Worm (Caenorhabditis elegans) whole organism, early embryonic: ENCODE data around the gene T05A8.1.

ENCODE experiments used
- B0310.2 ChIP-seq: sonication (generic microtip); optimal IDR thresholded peaks from 2 replicates; lab custom pipeline; 2016; ENCODE audit warnings: mild to moderate bottlenecking, missing genetic modification characterization, missing compliant biosample characterization
- F13C5.2 ChIP-seq: sonication (generic microtip); optimal IDR thresholded peaks from 2 replicates; lab custom pipeline; 2017; ENCODE audit warnings: mild to moderate bottlenecking, missing genetic modification characterization, inconsistent platforms, missing compliant biosample characterization
- aly-1 ChIP-seq: sonication (generic microtip); optimal IDR thresholded peaks from 2 replicates; lab custom pipeline; 2016; ENCODE audit warnings: missing genetic modification characterization, missing compliant biosample characterization
- ama-1 ChIP-seq: fragments of 150-350 bp; optimal IDR thresholded peaks from 2 replicates; lab custom pipeline; 2014
- ceh-13 ChIP-seq: fragments of 200-800 bp; sonication (Bioruptor generic); optimal IDR thresholded peaks from 2 replicates; lab custom pipeline; 2018; ENCODE audit warnings: mild to moderate bottlenecking, missing genetic modification characterization, missing compliant biosample characterization
- ceh-36 ChIP-seq: sonication (generic microtip); optimal IDR thresholded peaks from 2 replicates; lab custom pipeline; 2016; ENCODE audit warnings: missing genetic modification characterization, inconsistent platforms, missing compliant biosample characterization
- ets-7 ChIP-seq: sonication (generic microtip); optimal IDR thresholded peaks from 2 replicates; lab custom pipeline; 2016; ENCODE audit warnings: missing genotype, missing genetic modification characterization, missing compliant biosample characterization
- flt-1 ChIP-seq: fragments of 200-800 bp; sonication (Bioruptor generic); IDR thresholded peaks from 2 replicates; pipeline ENCODE4 v1.3.6; 2022; ENCODE audit warnings: missing genetic modification characterization, missing compliant biosample characterization
- hmbx-1 ChIP-seq: sonication (generic microtip); optimal IDR thresholded peaks from 2 replicates; lab custom pipeline; 2016; ENCODE audit warnings: mild to moderate bottlenecking, missing genetic modification characterization, missing compliant biosample characterization
- hmg-4 ChIP-seq: fragments of 200-800 bp; sonication (Bioruptor generic); optimal IDR thresholded peaks from 2 replicates; lab custom pipeline; 2018; ENCODE audit warnings: mild to moderate bottlenecking, missing genetic modification characterization, missing compliant biosample characterization
- hnd-1 ChIP-seq: sonication (generic microtip); optimal IDR thresholded peaks from 2 replicates; lab custom pipeline; 2016; ENCODE audit warnings: missing genetic modification characterization, missing compliant biosample characterization
- pes-1 ChIP-seq: fragments of 200-800 bp; sonication (Bioruptor generic); IDR thresholded peaks from 2 replicates; pipeline ENCODE4 v1.3.6; 2022; ENCODE audit warnings: missing genetic modification reagents, missing genetic modification characterization, missing compliant biosample characterization
- scrt-1 ChIP-seq: fragments of 200-800 bp; sonication (Bioruptor generic); IDR thresholded peaks from 2 replicates; pipeline ENCODE4 v1.3.6; 2022; ENCODE audit warnings: missing genetic modification characterization, missing compliant biosample characterization
- sea-1 ChIP-seq: fragments of 200-800 bp; sonication (Bioruptor generic); conservative IDR thresholded peaks from 2 replicates; pipeline ENCODE4 v1.3.6; 2022; ENCODE audit warnings: missing genetic modification characterization, missing compliant biosample characterization
- tbx-11 ChIP-seq: fragments of 200-800 bp; sonication (Bioruptor generic); IDR thresholded peaks from 2 replicates; pipeline ENCODE4 v1.3.6; 2022; ENCODE audit warnings: missing genetic modification characterization, missing compliant biosample characterization
- tbx-37 ChIP-seq: fragments of 200-800 bp; sonication (Bioruptor generic); conservative IDR thresholded peaks from 2 replicates; pipeline ENCODE4 v1.3.6; 2022; ENCODE audit warnings: missing genetic modification reagents, missing genetic modification characterization, missing compliant biosample characterization
- tra-4 ChIP-seq: sonication (generic microtip); optimal IDR thresholded peaks from 2 replicates; lab custom pipeline; 2017; ENCODE audit warnings: missing genetic modification characterization, missing compliant biosample characterization

T05A8.1 gene

ce11 chrII:2709942-2710341, at the start of gene T05A8.1:
Gene T05A8.1 (minus strand): TSS chrII:2710042.
- TF ChIP-seq tra-4 = no peak
- no peak for TF ChIP-seq flt-1 (GFP tag; lab: Robert Waterston, UW)
- TF ChIP-seq ets-7 (tag; lab: Kevin White, UChicago) = no peak
- no peak for TF ChIP-seq hmbx-1 (tag; lab: Kevin White, UChicago)
- no peak for TF ChIP-seq scrt-1 (GFP tag; lab: Robert Waterston, UW)
- no peak for TF ChIP-seq ceh-13 (GFP tag; lab: Kevin White, UChicago)
- no peak for TF ChIP-seq sea-1 (GFP tag; lab: Robert Waterston, UW)
- TF ChIP-seq tbx-11 (GFP tag; lab: Robert Waterston, UW) = no peak
- no peak for TF ChIP-seq aly-1
- TF ChIP-seq pes-1 (GFP tag; lab: Robert Waterston, UW) = no peak
- TF ChIP-seq ceh-36 (tag; lab: Kevin White, UChicago) = no peak
- TF ChIP-seq F13C5.2 (tag; lab: Kevin White, UChicago) = no peak
- TF ChIP-seq tbx-37 (GFP tag; lab: Robert Waterston, UW) = no peak
- TF ChIP-seq hmg-4 (GFP tag; lab: Kevin White, UChicago) = no peak
- no peak for TF ChIP-seq B0310.2 (tag; lab: Kevin White, UChicago)
- no peak for TF ChIP-seq hnd-1 (tag; lab: Kevin White, UChicago)
- no peak for TF ChIP-seq ama-1 (lab: Kevin White, UChicago)

DNA sequence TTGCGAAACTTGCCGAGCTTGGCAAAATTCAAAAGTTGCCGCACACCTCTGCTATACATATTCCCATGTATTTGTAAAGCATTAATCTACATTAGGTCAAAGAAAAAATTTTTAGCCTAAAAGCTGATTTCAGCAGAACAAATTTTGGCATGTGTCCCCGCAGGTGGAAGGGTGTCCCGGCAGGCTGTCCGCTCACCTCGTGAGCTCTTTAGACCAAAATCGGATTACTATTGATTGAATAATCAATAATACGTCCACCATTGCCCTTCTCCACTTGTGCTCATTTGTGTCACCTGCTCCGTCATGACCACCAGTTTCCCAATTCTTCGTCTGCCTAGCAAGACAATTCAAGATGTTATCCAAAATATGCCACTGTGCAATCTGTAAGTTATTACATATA, 48.6 kb upstream of the T05A8.1 start, which contains the start of gene fbxb-107:
TSS of gene fbxb-107 (plus strand) at position 297 of the 400 bp plus-strand sequence.
- TF ChIP-seq tra-4 = no peak
- no peak for TF ChIP-seq scrt-1 (GFP tag; lab: Robert Waterston, UW)
- TF ChIP-seq flt-1 (GFP tag; lab: Robert Waterston, UW) = no peak
- TF ChIP-seq pes-1 (GFP tag; lab: Robert Waterston, UW) = no peak
- no peak for TF ChIP-seq ceh-36 (tag; lab: Kevin White, UChicago)
- no peak for TF ChIP-seq tbx-37 (GFP tag; lab: Robert Waterston, UW)
- TF ChIP-seq hmbx-1 (tag; lab: Kevin White, UChicago) = no peak
- no peak for TF ChIP-seq aly-1
- no peak for TF ChIP-seq ceh-13 (GFP tag; lab: Kevin White, UChicago)
- no peak; the same call in 1 of the 2 replicates for TF ChIP-seq sea-1 (GFP tag; lab: Robert Waterston, UW)
- TF ChIP-seq B0310.2 (tag; lab: Kevin White, UChicago) = no peak
- TF ChIP-seq hmg-4 (GFP tag; lab: Kevin White, UChicago) = no peak
- no peak for TF ChIP-seq F13C5.2 (tag; lab: Kevin White, UChicago)
- no peak for TF ChIP-seq tbx-11 (GFP tag; lab: Robert Waterston, UW)
- TF ChIP-seq hnd-1 (tag; lab: Kevin White, UChicago) = no peak
- no peak for TF ChIP-seq ets-7 (tag; lab: Kevin White, UChicago)
- no peak for TF ChIP-seq ama-1 (lab: Kevin White, UChicago)

DNA sequence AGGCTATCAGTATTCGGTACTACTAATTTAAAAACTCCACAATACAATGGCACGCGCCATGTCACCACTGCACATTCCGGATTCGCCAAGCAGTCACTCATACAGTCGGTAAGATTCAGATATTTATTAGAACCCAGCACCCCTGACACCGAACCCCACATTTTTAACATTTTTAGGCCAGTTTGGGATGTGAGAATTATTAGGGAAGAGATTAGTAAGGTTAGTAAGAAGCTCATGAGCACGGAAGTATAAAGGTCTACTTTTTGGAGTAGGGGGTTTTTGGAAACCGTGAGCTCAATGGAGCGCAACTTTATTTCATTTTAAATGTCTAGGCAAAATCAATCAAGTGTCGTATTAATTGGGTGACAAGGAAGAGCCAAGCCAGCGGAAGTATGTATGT, 48.1 kb upstream of the T05A8.1 start, which contains the start of gene F29A7.8:
TSS of gene F29A7.8 (minus strand) at position 101 of the 400 bp plus-strand sequence.
- TF ChIP-seq hmbx-1 (tag; lab: Kevin White, UChicago) = no peak
- no peak for TF ChIP-seq tbx-11 (GFP tag; lab: Robert Waterston, UW)
- no peak for TF ChIP-seq flt-1 (GFP tag; lab: Robert Waterston, UW)
- TF ChIP-seq tbx-37 (GFP tag; lab: Robert Waterston, UW) = no peak
- no peak for TF ChIP-seq hnd-1 (tag; lab: Kevin White, UChicago)

DNA sequence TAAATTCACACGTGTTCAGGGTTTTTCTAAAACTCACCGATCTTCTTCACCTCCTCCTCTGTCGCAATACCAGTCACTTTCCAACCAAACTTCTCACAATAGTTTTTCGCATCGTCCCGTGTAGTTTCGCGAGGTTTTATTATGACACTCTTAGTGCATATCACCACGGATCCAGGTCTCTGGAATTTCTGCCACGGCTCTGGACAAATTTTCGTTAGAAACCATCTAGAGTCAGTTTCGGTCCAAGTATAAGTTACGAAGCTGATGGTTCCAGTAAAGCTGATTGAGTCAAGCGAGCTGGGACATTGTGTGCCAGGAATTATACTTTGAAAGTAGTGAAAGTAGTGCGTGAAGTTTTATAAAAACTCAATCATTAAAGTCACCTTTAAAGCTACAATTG, 46.5 kb upstream of the T05A8.1 start:
- TF ChIP-seq aly-1 (no peak), ama-1 (lab: Kevin White, UChicago) (no peak), pes-1 (GFP tag; lab: Robert Waterston, UW) (no peak), B0310.2 (tag; lab: Kevin White, UChicago) (no peak), ceh-13 (GFP tag; lab: Kevin White, UChicago) (no peak), hmbx-1 (tag; lab: Kevin White, UChicago) (no peak), hmg-4 (GFP tag; lab: Kevin White, UChicago) (no peak), tbx-11 (GFP tag; lab: Robert Waterston, UW) (no peak), hnd-1 (tag; lab: Kevin White, UChicago) (no peak), ceh-36 (tag; lab: Kevin White, UChicago) (no peak), tra-4 (no peak), F13C5.2 (tag; lab: Kevin White, UChicago) (no peak), ets-7 (tag; lab: Kevin White, UChicago) (no peak), tbx-37 (GFP tag; lab: Robert Waterston, UW) (no peak)

DNA sequence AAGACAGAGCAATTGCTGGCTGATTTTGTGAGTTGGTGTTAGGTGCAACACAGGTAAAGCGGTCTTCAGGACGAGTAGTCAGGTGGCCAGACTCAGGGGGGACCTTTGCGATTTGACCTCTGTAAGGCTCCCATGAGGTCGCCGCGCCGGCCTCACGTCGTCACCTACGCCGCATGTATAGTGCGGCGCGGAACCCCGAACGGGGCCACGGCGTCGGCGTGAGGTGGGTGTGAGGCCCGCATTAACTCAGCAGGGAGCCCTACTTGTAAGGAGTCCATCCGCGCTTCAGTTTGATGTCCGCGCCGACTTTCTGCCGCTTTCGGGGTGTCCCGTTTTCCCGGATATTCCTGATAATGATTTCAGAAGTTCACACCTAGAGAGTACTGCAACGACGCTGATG, 44.8 kb upstream of the T05A8.1 start:
- TF ChIP-seq sea-1 (GFP tag; lab: Robert Waterston, UW) (no peak), B0310.2 (tag; lab: Kevin White, UChicago) (no peak), hmbx-1 (tag; lab: Kevin White, UChicago) (no peak), flt-1 (GFP tag; lab: Robert Waterston, UW) (no peak)

- TF ChIP-seq hmg-4 (GFP tag; lab: Kevin White, UChicago) (no peak), ceh-36 (tag; lab: Kevin White, UChicago) (no peak), ceh-13 (GFP tag; lab: Kevin White, UChicago) (no peak), sea-1 (GFP tag; lab: Robert Waterston, UW) (no peak), hnd-1 (tag; lab: Kevin White, UChicago) (no peak), aly-1 (no peak), ama-1 (lab: Kevin White, UChicago) (no peak), F13C5.2 (tag; lab: Kevin White, UChicago) (no peak), flt-1 (GFP tag; lab: Robert Waterston, UW) (no peak), tbx-11 (GFP tag; lab: Robert Waterston, UW) (no peak), ets-7 (tag; lab: Kevin White, UChicago) (no peak), tbx-37 (GFP tag; lab: Robert Waterston, UW) (no peak), scrt-1 (GFP tag; lab: Robert Waterston, UW) (no peak), pes-1 (GFP tag; lab: Robert Waterston, UW) (no peak), hmbx-1 (tag; lab: Kevin White, UChicago) (no peak), tra-4 (no peak), B0310.2 (tag; lab: Kevin White, UChicago) (no peak)
Measured at ce11 chrII:2752999-2753398, 43.2 kb upstream of the T05A8.1 start, which contains the start of gene F29A7.3. Gene F29A7.3 (plus strand): TSS chrII:2753299.
